Worm (Caenorhabditis elegans): ENCODE results near the gene K09H11.4.

Gene K09H11.4

ce11 chrV:5712652-5713051 lies 13.7 kb downstream of the K09H11.4 start, which contains the start of gene gcst-1 (continued):
- TF ChIP-seq F37B4.10 (GFP tag; IDR thresholded peaks at IDR 0.05) (no peak), fkh-3 (tag; optimal IDR thresholded peaks at IDR 0.05) (no peak)

ce11 chrV:5712189-5712588 lies 14.2 kb downstream of the K09H11.4 start:
- TF ChIP-seq egl-18 (GFP tag; IDR thresholded peaks at IDR 0.05): no peak
- no peak for TF ChIP-seq ztf-25 (GFP tag; IDR thresholded peaks at IDR 0.05)
- TF ChIP-seq F22D6.2 (tag; optimal IDR thresholded peaks at IDR 0.05): no peak
- TF ChIP-seq lin-35 (GFP tag; optimal IDR thresholded peaks at IDR 0.05): no peak
- TF ChIP-seq ztf-26 (tag; optimal IDR thresholded peaks at IDR 0.05): no peak
- peak; percentile 70 for TF ChIP-seq attf-3 (GFP tag; conservative IDR thresholded peaks at IDR 0.05)
- no peak for TF ChIP-seq nhr-179 (tag; optimal IDR thresholded peaks at IDR 0.05)
- TF ChIP-seq Y53G8AR.9 (GFP tag; conservative IDR thresholded peaks at IDR 0.05): no peak
- TF ChIP-seq nhr-80 (tag; optimal IDR thresholded peaks at IDR 0.05): no peak

DNA sequence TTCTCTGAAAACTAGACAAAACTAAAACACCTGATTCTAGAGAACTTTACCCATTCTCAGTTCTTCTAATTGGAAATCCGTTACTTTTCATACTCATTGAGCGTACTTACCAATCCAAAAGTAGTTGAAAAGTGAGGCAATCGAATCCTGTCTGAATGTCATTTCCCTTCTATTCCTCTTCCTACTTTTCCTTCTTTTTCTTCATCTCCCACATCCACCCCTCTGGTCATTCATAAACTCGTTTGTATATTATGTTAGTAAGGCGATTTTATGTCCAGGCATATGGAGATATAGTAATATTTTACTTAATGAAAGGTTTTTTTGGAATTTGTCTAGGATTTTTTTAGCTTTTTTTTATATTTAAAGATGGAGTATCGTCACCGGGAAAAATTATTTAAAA lies 18.0 kb downstream of the K09H11.4 start:
- TF ChIP-seq F55B11.4 (tag; optimal IDR thresholded peaks at IDR 0.05; ENCODE audit: borderline replicate concordance, insufficient read depth) (no peak), ztf-28 (GFP tag; IDR thresholded peaks at IDR 0.05) (no peak), pha-4 (tag; optimal IDR thresholded peaks at IDR 0.05) (no peak), T26A5.8 (tag; optimal IDR thresholded peaks at IDR 0.05) (no peak), B0035.1 (tag; optimal IDR thresholded peaks at IDR 0.05) (no peak), lag-1 (GFP tag; IDR thresholded peaks at IDR 0.05) (no peak)

ce11 chrV:5705510-5705909 lies 20.9 kb downstream of the K09H11.4 start, which contains the start of gene peli-1:
Gene peli-1, plus strand, starts transcription at chrV:5705810.
- TF ChIP-seq lsy-27 (tag; optimal IDR thresholded peaks at IDR 0.05; ENCODE audit: borderline replicate concordance, insufficient read depth) (no peak), ZK185.1 (tag; optimal IDR thresholded peaks at IDR 0.05; ENCODE audit: poor library complexity, severe bottlenecking) (no peak), Y67H2A.10 (GFP tag; conservative IDR thresholded peaks at IDR 0.05) (no peak), egrh-3 (GFP tag; IDR thresholded peaks at IDR 0.05) (no peak), F37B4.10 (GFP tag; IDR thresholded peaks at IDR 0.05) (no peak), xnd-1 (tag; optimal IDR thresholded peaks at IDR 0.05) (no peak), Y95B8A.8 (GFP tag; IDR thresholded peaks at IDR 0.05) (no peak), F10E7.11 (tag; optimal IDR thresholded peaks at IDR 0.05) (no peak)

DNA sequence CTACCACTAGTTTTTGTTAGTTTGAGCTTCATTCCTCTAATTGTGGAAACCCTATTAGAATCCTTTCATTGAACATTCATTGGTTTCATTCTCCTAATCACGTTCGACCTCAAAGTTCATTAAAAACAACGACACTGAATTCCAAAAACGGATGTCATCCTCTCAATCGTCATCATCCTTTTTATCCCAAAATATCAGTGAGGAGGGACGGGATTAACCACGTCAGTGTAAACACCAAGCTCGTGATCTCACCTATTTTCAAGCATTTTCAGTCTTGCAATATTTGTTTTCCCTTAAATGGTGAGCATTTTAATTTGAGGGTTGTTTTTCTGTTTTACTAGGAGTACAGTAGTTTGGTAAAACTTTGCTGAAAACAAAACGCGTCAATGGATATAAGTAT lies 21.9 kb downstream of the K09H11.4 start:
- TF ChIP-seq lag-1 (GFP tag; IDR thresholded peaks at IDR 0.05) (no peak), B0035.1 (tag; optimal IDR thresholded peaks at IDR 0.05) (no peak), aptf-2 (GFP tag; conservative IDR thresholded peaks at IDR 0.05) (no peak), bed-1 (GFP tag; IDR thresholded peaks at IDR 0.05) (no peak), dox-1 (GFP tag; IDR thresholded peaks at IDR 0.05) (no peak)

DNA sequence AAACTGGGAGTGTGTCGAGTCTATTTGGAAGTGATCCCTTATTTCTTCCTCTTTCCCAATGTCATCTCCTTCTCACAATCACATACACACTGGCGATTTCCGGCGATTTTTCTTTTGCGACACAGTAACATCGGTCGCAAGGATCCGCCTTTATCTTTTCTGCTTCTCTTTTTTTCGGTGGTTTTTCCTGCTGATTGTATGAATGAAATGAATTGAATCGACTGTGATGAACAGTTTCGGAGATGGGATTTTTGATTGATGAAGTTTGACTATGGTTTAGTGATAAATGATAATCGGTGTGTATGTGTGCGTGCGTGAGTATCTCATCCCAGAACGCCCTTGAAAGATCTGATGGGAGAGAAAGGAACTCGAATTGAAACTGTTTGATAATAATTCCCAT lies 25.3 kb downstream of the K09H11.4 start:
- TF ChIP-seq efl-1 (GFP tag; optimal IDR thresholded peaks at IDR 0.05): no peak
- TF ChIP-seq F52B5.7 (tag; optimal IDR thresholded peaks at IDR 0.05): no peak
- no peak for TF ChIP-seq dpl-1 (GFP tag; optimal IDR thresholded peaks at IDR 0.05)
- TF ChIP-seq unc-130 (GFP tag; optimal IDR thresholded peaks at IDR 0.05): no peak
- TF ChIP-seq ceh-91 (GFP tag; IDR thresholded peaks at IDR 0.05): no peak
- no peak for TF ChIP-seq B0261.1 (tag; optimal IDR thresholded peaks at IDR 0.05)
- no peak for TF ChIP-seq lin-35 (GFP tag; optimal IDR thresholded peaks at IDR 0.05)
- TF ChIP-seq ZK185.1 (tag; optimal IDR thresholded peaks at IDR 0.05; ENCODE audit: poor library complexity, severe bottlenecking): peak; percentile 39
- no peak for TF ChIP-seq lsl-1 (GFP tag; optimal IDR thresholded peaks at IDR 0.05)
- TF ChIP-seq B0019.2 (GFP tag; conservative IDR thresholded peaks at IDR 0.05): no peak
- TF ChIP-seq snpc-3.4 (tag; optimal IDR thresholded peaks at IDR 0.05): no peak
- no peak for TF ChIP-seq C06A6.2 (GFP tag; conservative IDR thresholded peaks at IDR 0.05)
- 0 out of 2 replicates have a peak, but pooled peaks have one; percentile 19 for TF ChIP-seq Y53G8AR.9 (GFP tag; conservative IDR thresholded peaks at IDR 0.05)

Measured in whole organism, young adult.